Worm (Caenorhabditis elegans) whole organism, L1 larva: Measurements from ENCODE around the gene fbxa-153.

Experiments used
- dpl-1 ChIP-seq, 3 experiments: fragments of 150-350 bp in 2 of 3; sonication (generic microtip) in 1 of 3; optimal IDR thresholded peaks; 2 replicates each; lab custom pipeline; 2014 to 2017; ENCODE audit warnings: missing biosample characterization in 3 of 3, missing genetic modification characterization in 3 of 3, missing genetic modification reagents in 3 of 3
- lin-15B ChIP-seq: fragments of 150-350 bp; sonication (generic microtip); optimal IDR thresholded peaks from 3 replicates; lab custom pipeline; 2014; ENCODE audit warnings: missing biosample characterization, missing genetic modification characterization
- lir-3 ChIP-seq: sonication (generic microtip); optimal IDR thresholded peaks from 2 replicates; lab custom pipeline; 2016; ENCODE audit warnings: mild to moderate bottlenecking, missing genetic modification characterization, moderate library complexity, missing compliant biosample characterization; ENCODE audit not compliant: poor library complexity

ce11 chrV:15602253-15602652 lies 7.9 kb downstream of the fbxa-153 start, which contains the start of gene fbxa-152:
- no peak for TF ChIP-seq dpl-1 (GFP tag; optimal IDR thresholded peaks at IDR 0.05; lab: Kevin White, UChicago)
- no peak for TF ChIP-seq lir-3 (tag; lab: Kevin White, UChicago)
- TF ChIP-seq lin-15B (tag; lab: Kevin White, UChicago) = no peak
